Worm (Caenorhabditis elegans): ENCODE results near the gene sri-50.
"Not testable (repeated sequence)": the region's sequence is repeated elsewhere in the genome, so short reads cannot be mapped to it uniquely, and the experiment has no call there.

sri-50 gene

DNA sequence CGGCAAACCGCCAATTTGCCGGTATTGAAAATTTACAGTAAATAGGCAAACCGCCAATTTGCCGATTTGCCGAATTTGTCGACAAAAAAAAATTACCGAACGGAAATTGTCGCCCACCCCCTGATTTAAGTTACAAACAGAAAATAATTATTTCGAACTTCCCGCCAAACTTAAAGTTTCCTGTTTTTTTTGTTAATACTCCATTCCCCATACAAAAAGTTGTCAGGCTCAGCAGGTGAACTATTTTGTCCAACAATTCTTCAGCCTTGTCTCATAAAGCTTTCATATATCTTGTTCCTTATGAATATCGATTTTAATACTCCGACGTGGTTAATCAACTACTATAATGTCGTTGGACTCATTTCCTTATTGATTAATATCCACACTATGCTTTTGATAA lies at the start of gene sri-50:
Gene sri-50, plus strand, starts transcription at position 301 of the 400 bp plus-strand sequence.
- TF ChIP-seq hmbx-1 (tag; optimal IDR thresholded peaks at IDR 0.05) (no peak), tbx-11 (GFP tag; IDR thresholded peaks at IDR 0.05) (no peak), scrt-1 (GFP tag; IDR thresholded peaks at IDR 0.05) (no peak), tra-4 (tag; optimal IDR thresholded peaks at IDR 0.05) (no peak), hnd-1 (tag; optimal IDR thresholded peaks at IDR 0.05) (no peak), B0310.2 (tag; optimal IDR thresholded peaks at IDR 0.05) (no peak), flt-1 (GFP tag; IDR thresholded peaks at IDR 0.05) (no peak), hmg-4 (GFP tag; optimal IDR thresholded peaks at IDR 0.05) (no peak), ets-7 (tag; optimal IDR thresholded peaks at IDR 0.05) (no peak), sea-1 (GFP tag; conservative IDR thresholded peaks at IDR 0.05) (no peak), F13C5.2 (tag; optimal IDR thresholded peaks at IDR 0.05) (no peak), ceh-13 (GFP tag; optimal IDR thresholded peaks at IDR 0.05) (no peak), pes-1 (GFP tag; IDR thresholded peaks at IDR 0.05) (no peak), tbx-37 (GFP tag; conservative IDR thresholded peaks at IDR 0.05) (no peak)

ce11 chrII:3154383-3154782 lies 49.1 kb upstream of the sri-50 start, which contains the start of gene sri-32:
sri-32 (minus strand) TSS chrII:3154483.
- no peak for TF ChIP-seq hmbx-1 (tag; optimal IDR thresholded peaks at IDR 0.05)
- TF ChIP-seq flt-1 (GFP tag; IDR thresholded peaks at IDR 0.05) = no peak
- TF ChIP-seq tra-4 (tag; optimal IDR thresholded peaks at IDR 0.05) = no peak
- TF ChIP-seq hnd-1 (tag; optimal IDR thresholded peaks at IDR 0.05) = no peak
- no peak for TF ChIP-seq sea-1 (GFP tag; conservative IDR thresholded peaks at IDR 0.05)
- TF ChIP-seq aly-1 (tag; optimal IDR thresholded peaks at IDR 0.05) = no peak
- TF ChIP-seq F13C5.2 (tag; optimal IDR thresholded peaks at IDR 0.05) = no peak
- TF ChIP-seq tbx-37 (GFP tag; conservative IDR thresholded peaks at IDR 0.05) = no peak
- TF ChIP-seq hmg-4 (GFP tag; optimal IDR thresholded peaks at IDR 0.05) = no peak
- TF ChIP-seq ets-7 (tag; optimal IDR thresholded peaks at IDR 0.05) = no peak
- no peak for TF ChIP-seq tbx-11 (GFP tag; IDR thresholded peaks at IDR 0.05)
- TF ChIP-seq scrt-1 (GFP tag; IDR thresholded peaks at IDR 0.05) = no peak
- TF ChIP-seq B0310.2 (tag; optimal IDR thresholded peaks at IDR 0.05) = no peak
- no peak for TF ChIP-seq ama-1 (optimal IDR thresholded peaks at IDR 0.05)
- TF ChIP-seq ceh-13 (GFP tag; optimal IDR thresholded peaks at IDR 0.05) = no peak
- no peak for TF ChIP-seq pes-1 (GFP tag; IDR thresholded peaks at IDR 0.05)

DNA sequence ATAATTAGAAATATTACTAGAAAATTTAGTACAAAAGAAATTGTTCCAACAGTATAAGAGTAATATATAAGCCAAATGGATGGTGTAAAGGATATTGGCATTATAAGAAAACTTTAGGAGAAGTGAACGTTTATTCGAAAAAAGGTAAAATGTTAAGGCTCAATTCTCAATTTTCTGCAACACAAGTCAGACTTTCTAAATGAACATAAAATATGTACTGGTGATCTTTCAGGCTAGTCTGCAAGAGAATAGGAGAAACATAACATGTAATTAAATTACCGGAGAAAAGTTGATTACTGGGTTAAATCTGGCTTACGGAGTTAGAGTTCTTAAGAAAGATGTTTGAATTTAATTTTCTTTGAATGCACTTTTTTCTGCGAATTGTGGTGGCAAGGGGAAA lies 46.8 kb upstream of the sri-50 start, which contains the start of gene sri-33:
Gene sri-33, minus strand, starts transcription at position 101 of the 400 bp plus-strand sequence.
- TF ChIP-seq ceh-13 (GFP tag; optimal IDR thresholded peaks at IDR 0.05) = no peak

DNA sequence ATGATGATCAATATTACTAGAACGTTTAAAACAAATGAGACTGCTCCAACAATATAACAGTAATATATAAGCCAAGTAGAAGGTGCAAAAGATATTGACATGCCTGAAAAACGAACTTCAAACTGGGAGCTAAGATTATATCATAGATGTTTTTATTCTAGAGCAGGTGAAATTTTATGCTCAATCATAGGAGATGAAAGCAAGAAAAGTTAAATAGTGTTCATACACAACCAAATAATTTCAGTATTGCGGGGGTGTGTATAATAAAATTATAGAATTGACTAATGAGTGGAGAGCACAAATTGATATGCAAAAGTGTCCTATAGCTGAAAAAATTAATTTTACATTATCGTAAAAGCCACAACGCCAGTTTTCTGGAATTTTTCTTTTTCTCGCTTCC lies 44.5 kb upstream of the sri-50 start, which contains the start of gene sri-34:
Gene sri-34, minus strand, starts transcription at position 101 of the 400 bp plus-strand sequence.
- TF ChIP-seq B0310.2 (tag; optimal IDR thresholded peaks at IDR 0.05) = no peak

ce11 chrII:3170089-3170488 lies 33.4 kb upstream of the sri-50 start, which contains the start of gene fbxc-55:
fbxc-55 (minus strand) TSS chrII:3170189.
- TF ChIP-seq ceh-36 (tag; optimal IDR thresholded peaks at IDR 0.05) (no peak), tra-4 (tag; optimal IDR thresholded peaks at IDR 0.05) (no peak), ceh-13 (GFP tag; optimal IDR thresholded peaks at IDR 0.05) (no peak), tbx-37 (GFP tag; conservative IDR thresholded peaks at IDR 0.05) (no peak)

DNA sequence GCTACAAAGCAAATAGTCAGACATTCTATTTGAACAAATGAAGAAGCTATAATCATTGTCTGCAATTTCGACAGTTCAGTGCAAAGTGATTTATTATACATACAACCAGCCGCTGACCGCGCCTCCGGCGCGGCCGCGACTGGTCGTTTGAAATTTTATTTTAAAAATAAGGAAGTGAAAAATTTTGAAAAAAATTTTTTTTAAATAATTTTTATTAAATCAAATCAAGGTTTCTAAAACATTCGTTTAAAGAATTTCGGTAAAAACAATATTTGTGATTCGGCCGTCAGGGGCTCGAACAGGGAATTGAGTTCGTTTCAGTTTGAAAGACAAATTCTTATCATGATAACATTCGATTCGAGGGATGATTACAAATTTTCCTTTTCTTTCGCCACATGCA lies 31.3 kb upstream of the sri-50 start, which contains the start of gene Y27F2A.10:
Gene Y27F2A.10, minus strand, starts transcription at position 101 of the 400 bp plus-strand sequence.
- TF ChIP-seq tbx-37 (GFP tag; conservative IDR thresholded peaks at IDR 0.05) (no peak), ceh-13 (GFP tag; optimal IDR thresholded peaks at IDR 0.05) (no peak), ceh-36 (tag; optimal IDR thresholded peaks at IDR 0.05) (no peak), tbx-11 (GFP tag; IDR thresholded peaks at IDR 0.05) (no peak), scrt-1 (GFP tag; IDR thresholded peaks at IDR 0.05) (no peak), aly-1 (tag; optimal IDR thresholded peaks at IDR 0.05) (no peak), tra-4 (tag; optimal IDR thresholded peaks at IDR 0.05) (no peak), hmbx-1 (tag; optimal IDR thresholded peaks at IDR 0.05) (no peak), hnd-1 (tag; optimal IDR thresholded peaks at IDR 0.05) (no peak)

DNA sequence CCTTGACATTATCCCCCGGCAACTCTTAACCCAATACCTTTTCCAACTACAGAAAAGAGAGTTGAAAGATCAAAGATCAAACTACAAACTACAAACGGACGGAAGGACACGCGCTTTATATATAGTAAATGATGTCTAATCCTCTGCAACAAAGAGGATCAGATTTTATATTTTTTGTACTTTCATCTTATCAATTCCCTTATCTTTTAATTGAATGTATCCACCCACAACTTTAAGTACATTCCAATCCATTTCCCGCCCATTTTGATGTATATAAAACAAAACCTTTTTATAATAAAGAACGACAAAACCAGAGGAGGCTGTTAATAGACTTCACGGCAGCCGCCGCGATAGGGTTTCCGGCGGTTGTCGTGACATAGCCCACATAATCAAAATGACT lies 25.9 kb upstream of the sri-50 start, which contains the start of gene sri-40:
Gene sri-40, plus strand, starts transcription at position 301 of the 400 bp plus-strand sequence.
- not testable (repeated sequence) for TF ChIP-seq ceh-13 (GFP tag; optimal IDR thresholded peaks at IDR 0.05); tra-4 (tag; optimal IDR thresholded peaks at IDR 0.05); pes-1 (GFP tag; IDR thresholded peaks at IDR 0.05)

DNA sequence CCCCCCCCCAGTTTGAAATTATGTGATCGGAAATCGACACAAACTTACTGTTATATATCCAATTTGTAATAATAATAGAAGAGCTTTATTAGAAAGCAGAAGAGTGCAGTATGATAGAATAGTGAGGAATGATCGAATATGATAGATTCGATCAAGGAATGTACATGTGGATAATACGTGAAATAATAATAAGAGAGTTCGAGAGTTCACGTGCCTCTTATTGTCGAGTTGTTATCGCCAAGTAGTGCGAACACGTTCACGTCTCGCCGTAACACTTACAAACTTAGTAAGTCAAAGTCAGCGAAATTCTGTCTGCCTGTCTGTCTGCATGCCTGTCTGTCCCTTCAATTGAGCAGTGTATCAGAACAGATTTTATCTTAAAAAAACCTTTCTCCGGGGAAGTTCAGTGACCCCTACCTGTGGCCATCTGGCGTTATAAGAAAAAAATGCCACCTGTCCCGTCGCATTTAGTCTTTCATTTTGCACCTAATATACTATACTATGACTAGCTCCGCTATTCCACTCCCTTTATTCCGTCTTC lies 20.1 kb upstream of the sri-50 start, which contains the start of the genes Y27F2A.6 and Y27F2A.8:
Gene Y27F2A.6, minus strand, starts transcription at position 101 of the 541 bp plus-strand sequence.
Gene Y27F2A.8, plus strand, starts transcription at position 491 of the 541 bp plus-strand sequence.
- TF ChIP-seq ama-1 (optimal IDR thresholded peaks at IDR 0.05); B0310.2 (tag; optimal IDR thresholded peaks at IDR 0.05); hmg-4 (GFP tag; optimal IDR thresholded peaks at IDR 0.05): not testable (repeated sequence)

ce11 chrII:3184858-3185257 lies 18.7 kb upstream of the sri-50 start, which contains the start of gene sri-78:
sri-78 (plus strand) TSS chrII:3185158.
- TF ChIP-seq aly-1, F13C5.2, tra-4 (tag; optimal IDR thresholded peaks at IDR 0.05): not testable (repeated sequence)

All from whole organism, early embryonic.